Fruit fly (Drosophila melanogaster): ENCODE data around the gene Zpr1.

Zpr1 gene

DNA sequence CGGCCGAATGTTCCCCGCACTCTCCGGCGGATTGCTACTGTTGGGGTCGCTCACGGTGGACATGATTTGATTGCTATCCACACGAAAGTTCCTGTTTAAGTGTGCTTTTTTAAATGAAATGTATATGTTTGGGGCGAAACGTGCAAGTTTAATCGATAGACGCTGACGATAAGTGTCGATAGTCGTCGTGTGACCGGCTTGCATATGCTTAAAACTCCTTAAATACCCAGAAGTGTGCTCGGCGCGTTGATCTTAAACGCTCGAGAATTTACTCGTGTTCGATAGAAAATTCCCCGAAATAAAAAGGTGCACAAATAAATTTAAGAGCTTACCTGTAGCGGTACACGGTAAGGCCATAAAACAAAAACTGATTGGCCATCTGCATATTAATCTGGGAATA, at the start of gene Zpr1, which contains the start of gene CG44532:
Gene Zpr1, minus strand, starts transcription at position 179 of the 400 bp plus-strand sequence.
Gene CG44532, plus strand, starts transcription at position 181 of the 400 bp plus-strand sequence.
- TF ChIP-seq fd96Ca (GFP tag; IDR thresholded peaks at IDR 0.05) (no peak), D1 (tag; optimal IDR thresholded peaks at IDR 0.05) (no peak), CG8301 (tag; optimal IDR thresholded peaks at IDR 0.05) (no peak), Pif1A (GFP tag; optimal IDR thresholded peaks at IDR 0.05) (no peak), CG13204 (GFP tag; optimal IDR thresholded peaks at IDR 0.05) (no peak), CG32121 (GFP tag; IDR thresholded peaks at IDR 0.05) (no peak), CG17806 (tag; optimal IDR thresholded peaks at IDR 0.05) (no peak), Snoo (tag; optimal IDR thresholded peaks at IDR 0.05) (no peak), CG12605 (GFP tag; IDR thresholded peaks at IDR 0.05) (no peak), Pif1B (GFP tag; optimal IDR thresholded peaks at IDR 0.05) (no peak), CG4496 (GFP tag; IDR thresholded peaks at IDR 0.05) (no peak), rn (GFP tag; IDR thresholded peaks at IDR 0.05) (no peak), CG15710 (tag; optimal IDR thresholded peaks at IDR 0.05) (no peak), CG10348 (GFP tag; IDR thresholded peaks at IDR 0.05) (no peak), Ets98B (GFP tag; IDR thresholded peaks at IDR 0.05) (no peak), gl (tag; optimal IDR thresholded peaks at IDR 0.05) (no peak)

DNA sequence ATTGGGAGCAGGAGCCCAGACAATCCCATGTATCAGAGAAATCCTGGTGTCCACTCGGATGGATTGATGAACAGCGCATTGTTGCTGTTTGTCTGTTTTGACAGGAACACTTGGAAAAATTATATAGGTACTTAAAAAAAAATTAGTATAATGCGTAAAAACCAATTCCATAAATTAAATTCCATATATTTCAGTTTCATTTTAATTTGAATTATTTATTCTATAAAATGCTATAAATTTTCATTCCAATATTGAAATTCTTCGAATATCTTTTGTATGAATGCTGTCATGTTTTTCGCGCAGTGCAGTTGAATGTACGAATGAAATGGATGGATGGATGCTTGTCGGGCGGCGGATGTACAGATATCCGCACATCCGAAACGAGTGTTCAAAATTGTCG, 48.9 kb upstream of the Zpr1 start, which contains the start of gene SmydA-9:
Gene SmydA-9, minus strand, starts transcription at position 101 of the 400 bp plus-strand sequence.
- TF ChIP-seq Snoo (tag; optimal IDR thresholded peaks at IDR 0.05): no peak
- TF ChIP-seq CG32121 (GFP tag; IDR thresholded peaks at IDR 0.05): no peak; the same call in 1 of the 2 replicates
- no peak for TF ChIP-seq CG9948 (tag; optimal IDR thresholded peaks at IDR 0.05)
- no peak for TF ChIP-seq fd96Ca (GFP tag; IDR thresholded peaks at IDR 0.05)
- TF ChIP-seq CG8159 (tag; optimal IDR thresholded peaks at IDR 0.05): no peak
- TF ChIP-seq Pif1A (GFP tag; optimal IDR thresholded peaks at IDR 0.05): no peak
- 0 out of 3 replicates have a peak, but pooled peaks have one; percentile 12 for TF ChIP-seq CG4496 (GFP tag; IDR thresholded peaks at IDR 0.05)
- no peak for TF ChIP-seq CG13204 (GFP tag; optimal IDR thresholded peaks at IDR 0.05)

DNA sequence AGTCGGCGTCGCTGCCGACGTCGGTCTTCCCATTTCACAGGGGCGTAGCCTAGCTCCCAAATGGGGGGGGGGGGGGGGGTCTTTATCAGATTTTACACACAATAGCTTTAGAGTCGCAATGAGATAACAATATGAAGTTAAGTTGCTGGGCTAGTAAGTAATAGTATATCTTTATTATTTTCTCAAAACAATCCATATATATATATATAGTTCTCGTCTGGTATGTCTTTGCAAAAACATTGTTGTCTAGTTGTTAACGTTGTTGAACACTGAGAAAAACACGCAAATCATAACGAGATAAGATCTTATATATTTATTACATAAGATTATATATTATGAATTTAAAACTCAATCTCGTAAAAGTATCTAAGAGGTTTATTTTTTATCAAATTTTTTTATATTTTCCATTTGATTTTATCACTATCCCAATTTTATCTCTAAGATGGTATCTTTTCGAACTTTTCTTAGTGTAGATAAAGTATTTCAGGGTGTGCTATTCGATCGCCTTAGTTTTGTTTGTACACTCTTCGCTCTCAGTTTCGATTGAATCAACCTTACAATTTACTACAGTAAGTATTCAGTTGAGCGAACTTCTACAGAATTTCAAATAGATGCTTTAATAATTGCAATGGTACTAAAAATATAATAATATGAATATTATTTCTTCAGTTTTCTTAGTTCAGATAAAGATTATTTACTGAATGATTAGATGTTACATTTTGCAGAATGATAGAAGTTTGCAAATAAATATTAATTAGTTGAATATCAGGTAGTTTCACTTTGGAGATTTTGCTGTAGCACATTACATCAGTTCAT, 40.2 kb upstream of the Zpr1 start:
- peak; percentile 6 for TF ChIP-seq CG8301 (tag; optimal IDR thresholded peaks at IDR 0.05)
- peak; percentile 91 for TF ChIP-seq fd96Ca (GFP tag; IDR thresholded peaks at IDR 0.05)
- peak; percentile 58 for TF ChIP-seq CG15710 (tag; optimal IDR thresholded peaks at IDR 0.05)
- TF ChIP-seq D1 (tag; optimal IDR thresholded peaks at IDR 0.05): no peak
- TF ChIP-seq EcR (GFP tag; optimal IDR thresholded peaks at IDR 0.05): no peak
- TF ChIP-seq rn (GFP tag; IDR thresholded peaks at IDR 0.05): peak; percentile 55; the same call in 1 of the 2 replicates
- TF ChIP-seq CG9948 (tag; optimal IDR thresholded peaks at IDR 0.05): peak; percentile 51
- peak; percentile 82 for TF ChIP-seq CG32121 (GFP tag; IDR thresholded peaks at IDR 0.05)
- peak; percentile 77 for TF ChIP-seq CG12605 (GFP tag; IDR thresholded peaks at IDR 0.05)
- no peak for TF ChIP-seq gl (tag; optimal IDR thresholded peaks at IDR 0.05)
- no peak for TF ChIP-seq CG13204 (GFP tag; optimal IDR thresholded peaks at IDR 0.05)
- TF ChIP-seq Ets98B (GFP tag; IDR thresholded peaks at IDR 0.05): peak; percentile 91
- peak; percentile 87 for TF ChIP-seq CG4496 (GFP tag; IDR thresholded peaks at IDR 0.05)
- peak; percentile 49 for TF ChIP-seq CG17806 (tag; optimal IDR thresholded peaks at IDR 0.05)
- TF ChIP-seq CG34367 (tag; optimal IDR thresholded peaks at IDR 0.05): peak; percentile 33
- TF ChIP-seq CG10348 (GFP tag; IDR thresholded peaks at IDR 0.05): peak; percentile 62
- TF ChIP-seq Pif1B (GFP tag; optimal IDR thresholded peaks at IDR 0.05): peak; percentile 4
- peak; percentile 67 for TF ChIP-seq CG14655 (GFP tag; optimal IDR thresholded peaks at IDR 0.05)
- TF ChIP-seq CG8159 (tag; optimal IDR thresholded peaks at IDR 0.05): peak; percentile 52
- TF ChIP-seq Snoo (tag; optimal IDR thresholded peaks at IDR 0.05): no peak
- no peak for TF ChIP-seq Pif1A (GFP tag; optimal IDR thresholded peaks at IDR 0.05)

DNA sequence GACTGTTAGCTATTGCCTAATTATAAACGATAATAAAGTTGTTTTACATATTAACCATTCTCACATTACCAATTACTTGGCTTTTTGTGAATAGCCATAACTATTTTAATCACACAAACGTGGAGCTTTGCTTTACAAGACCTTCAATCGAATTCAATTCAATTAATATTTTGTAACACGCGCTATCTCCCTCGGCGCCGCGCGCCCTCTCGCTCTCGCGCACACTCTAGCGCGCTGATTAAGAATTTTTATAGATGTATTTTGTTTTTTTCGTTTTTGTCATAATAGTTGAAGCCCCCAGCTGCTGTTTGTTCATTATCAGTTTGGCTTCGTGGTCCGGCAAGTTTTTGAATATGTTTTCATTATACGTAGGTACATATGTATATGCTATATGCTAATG, 39.2 kb upstream of the Zpr1 start:
- TF ChIP-seq rn (GFP tag; IDR thresholded peaks at IDR 0.05) (no peak), CG32121 (GFP tag; IDR thresholded peaks at IDR 0.05) (no peak), fd96Ca (GFP tag; IDR thresholded peaks at IDR 0.05) (no peak), CG15710 (tag; optimal IDR thresholded peaks at IDR 0.05) (no peak), CG14655 (GFP tag; optimal IDR thresholded peaks at IDR 0.05) (no peak), Pif1B (GFP tag; optimal IDR thresholded peaks at IDR 0.05) (no peak), D1 (tag; optimal IDR thresholded peaks at IDR 0.05) (no peak), CG34367 (tag; optimal IDR thresholded peaks at IDR 0.05) (no peak), CG12605 (GFP tag; IDR thresholded peaks at IDR 0.05) (no peak), Snoo (tag; optimal IDR thresholded peaks at IDR 0.05) (no peak), CG9948 (tag; optimal IDR thresholded peaks at IDR 0.05) (no peak), EcR (GFP tag; optimal IDR thresholded peaks at IDR 0.05) (no peak), CG8159 (tag; optimal IDR thresholded peaks at IDR 0.05) (no peak), CG8301 (tag; optimal IDR thresholded peaks at IDR 0.05) (no peak), gl (tag; optimal IDR thresholded peaks at IDR 0.05) (no peak)

DNA sequence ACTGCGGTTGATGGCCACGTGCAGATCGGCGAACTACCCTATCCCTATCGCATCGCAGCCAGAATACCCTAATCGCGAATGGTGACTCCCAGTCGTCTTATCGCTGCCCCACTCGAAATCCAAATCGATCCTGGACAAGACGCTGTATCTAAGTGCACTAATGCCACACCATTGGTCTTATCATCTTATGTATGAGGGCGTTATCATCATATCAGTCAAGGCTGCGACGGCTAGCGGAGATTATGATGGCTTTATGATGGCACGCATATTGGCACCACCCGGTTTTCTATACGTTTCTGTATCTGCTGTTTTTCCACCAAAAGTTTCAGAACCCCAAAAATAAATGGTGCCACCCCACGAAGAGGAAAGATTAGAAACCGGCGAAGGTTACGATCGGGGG, 38.3 kb upstream of the Zpr1 start:
- TF ChIP-seq gl (tag; optimal IDR thresholded peaks at IDR 0.05): no peak
- TF ChIP-seq rn (GFP tag; IDR thresholded peaks at IDR 0.05): no peak

DNA sequence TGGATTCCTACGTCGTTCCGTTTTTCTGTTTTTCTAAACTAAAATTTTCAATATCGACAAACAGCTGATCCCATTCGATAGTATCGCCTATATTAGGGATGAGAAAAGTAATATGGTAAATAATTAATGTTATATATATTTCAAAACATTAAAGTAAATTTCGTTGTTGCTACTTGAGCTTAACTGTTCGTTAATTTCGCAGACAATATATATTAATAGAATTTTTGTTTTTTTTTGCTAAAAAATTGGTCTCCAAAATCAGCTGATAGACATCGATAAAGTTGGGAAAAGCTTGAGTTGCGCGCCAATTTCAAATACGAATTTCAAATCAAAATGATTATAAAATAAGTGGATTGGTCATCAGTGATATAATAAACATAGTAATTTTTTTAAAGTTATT, 34.5 kb upstream of the Zpr1 start, which contains the start of gene CG12118:
Gene CG12118, minus strand, starts transcription at position 53 of the 400 bp plus-strand sequence.
- TF ChIP-seq fd96Ca (GFP tag; IDR thresholded peaks at IDR 0.05) (no peak), Snoo (tag; optimal IDR thresholded peaks at IDR 0.05) (peak; percentile 51), CG4496 (GFP tag; IDR thresholded peaks at IDR 0.05) (peak; percentile 71; the same call in 2 of the 3 replicates), rn (GFP tag; IDR thresholded peaks at IDR 0.05) (peak; percentile 31; the same call in 1 of the 2 replicates), Ets98B (GFP tag; IDR thresholded peaks at IDR 0.05) (peak; percentile 45), EcR (GFP tag; optimal IDR thresholded peaks at IDR 0.05) (no peak), CG12605 (GFP tag; IDR thresholded peaks at IDR 0.05) (no peak), CG14655 (GFP tag; optimal IDR thresholded peaks at IDR 0.05) (no peak), CG10348 (GFP tag; IDR thresholded peaks at IDR 0.05) (no peak), CG32121 (GFP tag; IDR thresholded peaks at IDR 0.05) (peak; percentile 79), CG34367 (tag; optimal IDR thresholded peaks at IDR 0.05) (peak; percentile 57), CG9948 (tag; optimal IDR thresholded peaks at IDR 0.05) (peak; percentile 60), CG13204 (GFP tag; optimal IDR thresholded peaks at IDR 0.05) (no peak), gl (tag; optimal IDR thresholded peaks at IDR 0.05) (no peak), CG8159 (tag; optimal IDR thresholded peaks at IDR 0.05) (peak; percentile 65), CG17806 (tag; optimal IDR thresholded peaks at IDR 0.05) (peak; percentile 64), D1 (tag; optimal IDR thresholded peaks at IDR 0.05) (peak; percentile 33), CG15710 (tag; optimal IDR thresholded peaks at IDR 0.05) (peak; percentile 65), Pif1B (GFP tag; optimal IDR thresholded peaks at IDR 0.05) (peak; percentile 56), Pif1A (GFP tag; optimal IDR thresholded peaks at IDR 0.05) (peak; percentile 46), CG8301 (tag; optimal IDR thresholded peaks at IDR 0.05) (peak; percentile 14)

Data from whole organism, pupa.